Worm (Caenorhabditis elegans) whole organism, L4 larva: ENCODE measurements around the gene K02B7.3.

ENCODE experiments used
- T26A8.4 ChIP-seq: fragments of 200-800 bp; sonication (Bioruptor generic); IDR thresholded peaks from 2 replicates; pipeline ENCODE4 v1.3.6; 2022; ENCODE audit warnings: missing genetic modification characterization, missing compliant biosample characterization
- ZK546.5 ChIP-seq, 2 experiments: sonication (generic microtip); optimal IDR thresholded peaks; 2 replicates each; lab custom pipeline; 2017; ENCODE audit warnings: missing biosample characterization in 2 of 2, missing genetic modification characterization in 2 of 2
- lim-7 ChIP-seq: fragments of 200-800 bp; sonication (Bioruptor generic); IDR thresholded peaks from 2 replicates; pipeline ENCODE4 v1.3.6; 2022; ENCODE audit warnings: missing genetic modification characterization, missing compliant biosample characterization
- lin-15B ChIP-seq: fragments of 150-350 bp; sonication (generic microtip); optimal IDR thresholded peaks from 3 replicates; lab custom pipeline; 2014; ENCODE audit warnings: missing biosample characterization, missing genetic modification characterization
- lir-3 ChIP-seq: sonication (generic microtip); optimal IDR thresholded peaks from 2 replicates; lab custom pipeline; 2016; ENCODE audit warnings: mild to moderate bottlenecking, missing genetic modification characterization, missing compliant biosample characterization

The K02B7.3 gene

ce11 chrII:14644465-14644864, 50.6 kb downstream of the K02B7.3 start:
- TF ChIP-seq lim-7 (GFP tag; lab: Robert Waterston, UW) = no peak
- TF ChIP-seq lin-15B (tag; lab: Kevin White, UChicago) = no peak
- no peak for TF ChIP-seq T26A8.4 (GFP tag; lab: Robert Waterston, UW)
- TF ChIP-seq ZK546.5 (tag; optimal IDR thresholded peaks at IDR 0.05; lab: Kevin White, UChicago) = no peak
- no peak for TF ChIP-seq lir-3 (tag; lab: Kevin White, UChicago)
